Worm (Caenorhabditis elegans) whole organism, L4/young adult: ENCODE measurements around the gene F28H7.3.

Experiments used
- dao-5 ChIP-seq: sonication (generic microtip); optimal IDR thresholded peaks from 2 replicates; lab custom pipeline; 2016; ENCODE audit warnings: missing genotype, missing genetic modification characterization, moderate library complexity, missing compliant biosample characterization
- him-1 ChIP-seq: sonication (generic microtip); optimal IDR thresholded peaks from 2 replicates; lab custom pipeline; 2016; ENCODE audit warnings: missing genotype, missing genetic modification reagents, missing genetic modification characterization, missing compliant biosample characterization

DNA sequence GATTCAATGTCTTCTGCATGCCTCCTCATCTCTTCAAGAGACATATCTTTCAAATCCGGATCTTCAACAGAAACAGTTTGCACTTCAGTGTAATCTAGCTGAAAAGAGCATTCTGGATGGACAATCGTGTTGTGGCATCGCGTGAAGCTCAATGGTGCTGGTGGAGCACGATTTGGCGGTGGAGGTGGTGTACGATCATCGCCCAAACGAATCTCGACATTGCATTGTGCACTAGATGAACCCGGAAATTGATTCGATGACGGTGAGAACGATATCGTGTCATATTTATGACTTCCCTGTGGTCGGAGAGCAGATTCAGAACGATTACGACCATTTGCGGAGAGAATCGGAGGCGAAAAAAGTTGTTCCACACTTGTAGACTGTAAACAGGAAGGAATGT, 22.6 kb upstream of the F28H7.3 start:
- TF ChIP-seq him-1 (no peak), dao-5 (tag; lab: Kevin White, UChicago) (no peak)
